Fruit fly (Drosophila melanogaster): ENCODE data around the gene RabX2.

DNA sequence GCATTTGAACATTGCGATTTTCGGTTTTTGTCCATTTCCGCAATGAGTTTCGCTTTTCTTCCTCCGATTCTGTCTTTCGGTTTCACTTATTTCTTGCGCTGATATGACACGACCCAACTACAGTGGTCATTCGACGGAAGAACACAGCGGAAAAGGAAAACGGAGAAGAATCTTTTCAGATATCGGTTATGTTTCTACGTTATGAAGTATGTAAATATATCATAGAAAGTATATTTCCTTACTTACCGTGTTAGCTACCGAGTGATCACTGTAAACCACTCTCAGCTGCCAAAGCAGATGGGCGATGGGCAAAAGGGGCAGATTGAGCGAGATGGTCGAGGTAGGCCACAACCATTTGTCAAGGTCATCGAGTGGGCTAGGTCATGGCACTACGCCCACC is 29.6 kb upstream of the RabX2 start:
- peak; percentile 63 for TF ChIP-seq gro (GFP tag; optimal IDR thresholded peaks at IDR 0.05)
- no peak for TF ChIP-seq pfk (GFP tag; optimal IDR thresholded peaks at IDR 0.05)
- TF ChIP-seq prd (optimal IDR thresholded peaks at IDR 0.05) = no peak
- peak; percentile 62; the same call in 1 of the 3 replicates for TF ChIP-seq prd (GFP tag; IDR thresholded peaks at IDR 0.05)
- TF ChIP-seq Atf6 (GFP tag; IDR thresholded peaks at IDR 0.05) = peak; percentile 51; the same call in 1 of the 2 replicates
- TF ChIP-seq CG15011 (GFP tag; optimal IDR thresholded peaks at IDR 0.05) = no peak
- TF ChIP-seq ab (GFP tag; optimal IDR thresholded peaks at IDR 0.05) = no peak
- peak; percentile 36; the same call in 1 of the 2 replicates for TF ChIP-seq ranshi (GFP tag; IDR thresholded peaks at IDR 0.05)
